Worm (Caenorhabditis elegans): ENCODE data around the gene B0035.15.
A peak's percentile ranks its signal among the peaks of the same experiment; 100 is the strongest.

The B0035.15 gene

ce11 chrIV:11310624-11311023, 12.6 kb upstream of the B0035.15 start, which contains the start of gene znf-207 (continued):
- TF ChIP-seq dpl-1 (GFP tag; optimal IDR thresholded peaks at IDR 0.05) (peak; percentile 19), mxl-3 (GFP tag; optimal IDR thresholded peaks at IDR 0.05) (peak; percentile 27), hlh-30 (tag; optimal IDR thresholded peaks at IDR 0.05; ENCODE audit: insufficient read depth) (peak; percentile 23), nhr-237 (tag; optimal IDR thresholded peaks at IDR 0.05) (no peak), hmg-1.1 (GFP tag; IDR thresholded peaks at IDR 0.05) (peak; percentile 38; the same call in 1 of the 2 replicates), mdl-1 (tag; optimal IDR thresholded peaks at IDR 0.05) (peak in 1 of 2 experiments; percentile 39), F44E2.7 (GFP tag; IDR thresholded peaks at IDR 0.05) (no peak), nhr-10 (tag; optimal IDR thresholded peaks at IDR 0.05) (no peak), F10B5.3 (tag; optimal IDR thresholded peaks at IDR 0.05) (no peak), pqm-1 (tag; optimal IDR thresholded peaks at IDR 0.05) (no peak), lim-7 (GFP tag; IDR thresholded peaks at IDR 0.05) (no peak), rbr-2 (tag; optimal IDR thresholded peaks at IDR 0.05) (peak; percentile 13), R02D3.7 (tag; optimal IDR thresholded peaks at IDR 0.05) (no peak), ZK546.5 (tag; optimal IDR thresholded peaks at IDR 0.05) (no peak), lin-29 (GFP tag; IDR thresholded peaks at IDR 0.05) (no peak), fkh-10 (GFP tag; optimal IDR thresholded peaks at IDR 0.05) (peak; percentile 23), dmd-6 (GFP tag; IDR thresholded peaks at IDR 0.05) (no peak)

DNA sequence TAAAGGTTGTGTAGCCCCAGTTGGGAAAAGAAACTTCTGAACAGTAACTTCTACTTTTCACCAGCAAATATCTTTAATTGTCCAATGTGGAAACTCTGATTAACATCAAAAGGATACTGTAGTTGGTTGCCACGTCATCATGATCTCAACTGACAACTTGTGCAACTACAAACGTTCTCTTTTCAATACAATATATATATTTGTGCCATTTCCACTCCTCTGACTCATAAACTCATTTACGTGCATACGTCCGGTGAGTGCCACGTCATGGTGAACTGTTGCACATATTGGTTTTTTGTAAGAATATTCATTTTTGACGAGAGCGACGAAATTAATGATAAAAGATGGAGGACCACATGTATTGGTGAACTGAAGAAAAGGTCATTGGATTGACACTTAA, 9.7 kb upstream of the B0035.15 start:
- no peak for TF ChIP-seq T20F7.1 (GFP tag; optimal IDR thresholded peaks at IDR 0.05)
- TF ChIP-seq dpl-1 (GFP tag; optimal IDR thresholded peaks at IDR 0.05): no peak
- TF ChIP-seq dmd-8 (GFP tag; IDR thresholded peaks at IDR 0.05): no peak
- peak; percentile 72 for TF ChIP-seq nhr-6 (tag; optimal IDR thresholded peaks at IDR 0.05)
- TF ChIP-seq mdl-1 (tag; optimal IDR thresholded peaks at IDR 0.05): no peak
- no peak for TF ChIP-seq F37D6.2 (tag; optimal IDR thresholded peaks at IDR 0.05)
- TF ChIP-seq tra-1 (GFP tag; IDR thresholded peaks at IDR 0.05): no peak
- TF ChIP-seq fos-1 (tag; optimal IDR thresholded peaks at IDR 0.05): no peak
- no peak for TF ChIP-seq madf-5 (GFP tag; IDR thresholded peaks at IDR 0.05)
- TF ChIP-seq duxl-1 (tag; optimal IDR thresholded peaks at IDR 0.05; ENCODE audit: poor library complexity): no peak
- no peak for TF ChIP-seq dve-1 (tag; optimal IDR thresholded peaks at IDR 0.05; ENCODE audit: insufficient read depth)
- TF ChIP-seq pha-4 (GFP tag; IDR thresholded peaks at IDR 0.05): no peak
- no peak for TF ChIP-seq pha-4 (tag; optimal IDR thresholded peaks at IDR 0.05)
- TF ChIP-seq cey-2 (tag; optimal IDR thresholded peaks at IDR 0.05; ENCODE audit: borderline replicate concordance, insufficient read depth): no peak
- TF ChIP-seq mes-2 (tag; optimal IDR thresholded peaks at IDR 0.05; ENCODE audit: poor library complexity, severe bottlenecking): peak; percentile 54
- no peak for TF ChIP-seq T26A8.4 (GFP tag; IDR thresholded peaks at IDR 0.05)
- no peak for TF ChIP-seq spr-3 (GFP tag; optimal IDR thresholded peaks at IDR 0.05)
- no peak for TF ChIP-seq ceh-28 (tag; optimal IDR thresholded peaks at IDR 0.05)
- no peak for TF ChIP-seq R02D3.7 (tag; optimal IDR thresholded peaks at IDR 0.05)
- TF ChIP-seq mep-1 (tag; optimal IDR thresholded peaks at IDR 0.05): no peak
- no peak for TF ChIP-seq lin-13 (GFP tag; optimal IDR thresholded peaks at IDR 0.05)
- TF ChIP-seq unc-130 (GFP tag; optimal IDR thresholded peaks at IDR 0.05): no peak
- TF ChIP-seq zag-1 (tag; optimal IDR thresholded peaks at IDR 0.05): no peak
- TF ChIP-seq hlh-30 (tag; optimal IDR thresholded peaks at IDR 0.05; ENCODE audit: insufficient read depth): no peak
- no peak for TF ChIP-seq ceh-82 (tag; optimal IDR thresholded peaks at IDR 0.05)
- TF ChIP-seq ama-1 (optimal IDR thresholded peaks at IDR 0.05): no peak
- TF ChIP-seq lin-15B (tag; optimal IDR thresholded peaks at IDR 0.05): no peak
- TF ChIP-seq ztf-11 (tag; optimal IDR thresholded peaks at IDR 0.05): no peak
- peak; percentile 16 for TF ChIP-seq aha-1 (tag)
- TF ChIP-seq Y105C5A.15 (GFP tag; IDR thresholded peaks at IDR 0.05): no peak
- no peak for TF ChIP-seq snpc-1.2 (GFP tag; IDR thresholded peaks at IDR 0.05)
- no peak for TF ChIP-seq ztf-7 (tag; optimal IDR thresholded peaks at IDR 0.05)
- no peak for TF ChIP-seq ZK546.5 (tag; optimal IDR thresholded peaks at IDR 0.05)
- no peak for TF ChIP-seq set-16 (GFP tag; IDR thresholded peaks at IDR 0.05)
- peak in 1 of 2 experiments; percentile 4 for TF ChIP-seq unc-62 (GFP tag; optimal IDR thresholded peaks at IDR 0.05 in 1 of 2)
- no peak for TF ChIP-seq unc-62 (tag; optimal IDR thresholded peaks at IDR 0.05)
- no peak for TF ChIP-seq daf-8 (GFP tag; IDR thresholded peaks at IDR 0.05)
- no peak for TF ChIP-seq php-3 (GFP tag; IDR thresholded peaks at IDR 0.05)
- no peak for TF ChIP-seq daf-19 (GFP tag; conservative IDR thresholded peaks at IDR 0.05)
- no peak for TF ChIP-seq saeg-2 (GFP tag; IDR thresholded peaks at IDR 0.05)

Measured in whole organism, L4 larva.